Fruit fly (Drosophila melanogaster) Kc167 (cell line): ENCODE measurements around the gene ND-15.

Experiments used
- Sin3A ChIP-seq: fragments of >200 bp; optimal IDR thresholded peaks from 2 replicates; lab custom pipeline; 2018; ENCODE audit warnings: missing external identifiers
- h ChIP-seq: fragments of >200 bp; optimal IDR thresholded peaks from 3 replicates; lab custom pipeline; 2018; ENCODE audit warnings: missing external identifiers
- psq ChIP-seq: fragments of >200 bp; optimal IDR thresholded peaks from 2 replicates; lab custom pipeline; 2017; ENCODE audit warnings: missing external identifiers

DNA sequence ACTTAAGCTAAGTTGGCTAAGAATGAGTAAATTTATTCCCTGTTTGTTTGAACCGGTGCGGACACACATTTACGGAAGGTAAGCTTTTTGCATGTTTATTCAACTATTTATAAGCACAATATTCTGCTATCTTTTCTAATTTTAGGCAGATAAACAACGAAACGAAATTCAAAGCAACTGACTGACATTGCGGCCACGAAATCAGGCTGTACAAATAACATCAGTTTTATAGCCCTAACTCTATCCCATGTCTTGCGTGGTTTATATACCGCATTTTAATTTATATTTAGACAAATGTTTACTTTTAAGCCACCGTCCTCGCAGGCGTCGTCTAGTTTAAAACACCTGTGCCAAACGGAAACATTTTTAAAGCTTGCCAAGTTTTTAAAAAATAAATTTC lies 29.4 kb upstream of the ND-15 start:
- TF ChIP-seq h (no peak), Sin3A (lab: Kevin White, UChicago) (no peak), psq (lab: Kevin White, UChicago) (no peak)
